Worm (Caenorhabditis elegans): Measurements from ENCODE around the gene sra-35.
A peak's percentile ranks its signal among the peaks of the same experiment; 100 is the strongest.

sra-35 gene

ce11 chrII:4572579-4572978, 44.9 kb upstream of the sra-35 start:
- TF ChIP-seq mdl-1 (tag; optimal IDR thresholded peaks at IDR 0.05) (no peak), dmd-6 (GFP tag; IDR thresholded peaks at IDR 0.05) (no peak), dmd-9 (GFP tag; IDR thresholded peaks at IDR 0.05) (no peak), gei-8 (GFP tag; optimal IDR thresholded peaks at IDR 0.05) (no peak), arid-1 (GFP tag; conservative IDR thresholded peaks at IDR 0.05) (no peak), dpl-1 (GFP tag; optimal IDR thresholded peaks at IDR 0.05) (no peak), mes-2 (tag; optimal IDR thresholded peaks at IDR 0.05; ENCODE audit: poor library complexity, severe bottlenecking) (no peak), madf-9 (GFP tag; conservative IDR thresholded peaks at IDR 0.05) (no peak), pqm-1 (tag; optimal IDR thresholded peaks at IDR 0.05) (no peak), D1046.2 (GFP tag; IDR thresholded peaks at IDR 0.05) (no peak), vab-7 (GFP tag; IDR thresholded peaks at IDR 0.05) (no peak), aly-2 (tag; optimal IDR thresholded peaks at IDR 0.05) (no peak), hlh-11 (tag; optimal IDR thresholded peaks at IDR 0.05) (no peak), ama-1 (optimal IDR thresholded peaks at IDR 0.05) (no peak), dve-1 (tag; optimal IDR thresholded peaks at IDR 0.05; ENCODE audit: insufficient read depth) (no peak), hlh-30 (tag; optimal IDR thresholded peaks at IDR 0.05; ENCODE audit: insufficient read depth) (no peak)

DNA sequence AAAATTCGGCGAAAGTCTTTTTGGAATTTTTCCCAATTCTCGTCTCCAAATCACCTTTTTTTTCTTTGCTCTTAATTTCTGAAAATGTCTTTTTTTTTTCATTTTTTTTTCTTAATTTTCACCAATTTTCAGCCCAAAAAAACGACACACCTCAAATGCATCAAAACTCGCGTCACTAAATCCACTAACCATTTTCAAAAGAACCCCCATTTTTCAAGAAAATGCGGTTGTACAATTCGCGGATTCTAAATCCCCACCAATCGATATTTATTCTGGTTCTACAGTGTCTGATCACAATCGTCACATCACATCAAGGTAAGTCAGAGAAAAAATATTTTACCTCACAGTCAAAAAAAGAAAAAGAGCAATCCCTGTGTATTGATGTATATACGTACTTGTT, 44.2 kb upstream of the sra-35 start, which contains the start of gene vab-1:
Gene vab-1 (plus strand): TSS at position 133 of the 400 bp plus-strand sequence.
- TF ChIP-seq unc-62 (GFP tag; optimal IDR thresholded peaks at IDR 0.05 in 1 of 2) (peak in 1 of 2 experiments; percentile 50), unc-62 (tag; optimal IDR thresholded peaks at IDR 0.05) (no peak), fos-1 (tag; optimal IDR thresholded peaks at IDR 0.05) (no peak)

ce11 chrII:4571112-4571511, 43.4 kb upstream of the sra-35 start:
- TF ChIP-seq set-16 (GFP tag; IDR thresholded peaks at IDR 0.05), result peak; percentile 87
- no peak for TF ChIP-seq lin-13 (GFP tag; optimal IDR thresholded peaks at IDR 0.05)
- no peak for TF ChIP-seq tag-97 (GFP tag; IDR thresholded peaks at IDR 0.05)
- TF ChIP-seq dve-1 (tag; optimal IDR thresholded peaks at IDR 0.05; ENCODE audit: insufficient read depth), result no peak
- no peak for TF ChIP-seq gei-8 (GFP tag; optimal IDR thresholded peaks at IDR 0.05)
- no peak for TF ChIP-seq ama-1 (optimal IDR thresholded peaks at IDR 0.05)
- TF ChIP-seq nhr-102 (tag; optimal IDR thresholded peaks at IDR 0.05), result no peak
- no peak for TF ChIP-seq daf-16 (GFP tag; optimal IDR thresholded peaks at IDR 0.05)
- TF ChIP-seq daf-16 (tag; optimal IDR thresholded peaks at IDR 0.05), result no peak
- TF ChIP-seq php-3 (GFP tag; IDR thresholded peaks at IDR 0.05), result no peak
- no peak for TF ChIP-seq F44E2.7 (GFP tag; IDR thresholded peaks at IDR 0.05)
- 0 out of 2 replicates have a peak, but pooled peaks have one; percentile 46 for TF ChIP-seq egl-43 (GFP tag; IDR thresholded peaks at IDR 0.05)
- no peak for TF ChIP-seq ZK337.2 (GFP tag; IDR thresholded peaks at IDR 0.05)
- no peak for TF ChIP-seq daf-12 (tag; optimal IDR thresholded peaks at IDR 0.05)
- no peak for TF ChIP-seq unc-130 (GFP tag; optimal IDR thresholded peaks at IDR 0.05)
- TF ChIP-seq spr-3 (GFP tag; optimal IDR thresholded peaks at IDR 0.05), result no peak
- no peak for TF ChIP-seq nhr-10 (tag; optimal IDR thresholded peaks at IDR 0.05)

DNA sequence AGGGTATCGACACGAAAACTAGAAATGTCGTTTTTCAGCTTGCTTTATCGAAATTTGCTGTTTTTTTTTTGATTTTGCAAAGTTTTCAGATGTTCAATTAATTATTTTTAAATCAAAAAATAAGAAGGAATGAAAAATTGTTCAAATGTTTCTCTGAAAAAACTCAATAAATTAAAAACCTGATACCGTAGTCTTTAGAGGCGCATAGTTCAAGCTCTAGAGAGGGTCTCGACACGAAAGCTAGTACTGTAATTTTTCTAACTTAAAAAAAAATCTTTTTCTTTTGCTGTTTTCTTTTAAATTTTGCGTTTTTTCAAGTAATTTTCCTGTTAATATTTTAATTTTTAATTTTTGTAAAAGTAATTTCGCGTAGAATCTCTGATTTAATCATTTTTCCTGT, 38.5 kb upstream of the sra-35 start:
- TF ChIP-seq fos-1 (tag; optimal IDR thresholded peaks at IDR 0.05), result no peak
- no peak for TF ChIP-seq lin-13 (GFP tag; optimal IDR thresholded peaks at IDR 0.05)
- no peak for TF ChIP-seq unc-39 (tag; optimal IDR thresholded peaks at IDR 0.05)
- TF ChIP-seq lsy-2 (tag; optimal IDR thresholded peaks at IDR 0.05), result peak in 1 of 2 experiments; percentile 27
- TF ChIP-seq mdt-29 (GFP tag; IDR thresholded peaks at IDR 0.05), result no peak
- TF ChIP-seq ztf-11 (tag; optimal IDR thresholded peaks at IDR 0.05), result no peak

Measured in whole organism, L4 larva.